Worm (Caenorhabditis elegans) whole organism, mixed stage, embryonic: ENCODE measurements around the gene lelo-4.

Source experiments
- ceh-83 ChIP-seq: fragments of 200-800 bp; sonication (Bioruptor generic); optimal IDR thresholded peaks from 2 replicates; lab custom pipeline; 2018; ENCODE audit warnings: mild to moderate bottlenecking, missing genetic modification characterization, missing compliant biosample characterization
- drap-1 ChIP-seq: fragments of 200-800 bp; sonication (Bioruptor generic); optimal IDR thresholded peaks from 3 replicates; lab custom pipeline; 2018; ENCODE audit warnings: mild to moderate bottlenecking, missing genetic modification characterization, missing compliant biosample characterization
- elt-1 ChIP-seq: sonication (generic microtip); optimal IDR thresholded peaks from 2 replicates; lab custom pipeline; 2017; ENCODE audit warnings: missing genetic modification characterization, mild to moderate bottlenecking, missing compliant biosample characterization, antibody characterized with exemption, moderate library complexity, borderline replicate concordance; ENCODE audit not compliant: insufficient read depth
- lsy-2 ChIP-seq: fragments of 150-350 bp; optimal IDR thresholded peaks from 2 replicates; lab custom pipeline; 2014; ENCODE audit warnings: missing biosample characterization, missing genetic modification characterization
- mep-1 ChIP-seq: fragments of 150-350 bp; optimal IDR thresholded peaks from 2 replicates; lab custom pipeline; 2017; ENCODE audit warnings: missing biosample characterization, missing genetic modification reagents, missing genetic modification characterization, inconsistent platforms
- nhr-28 ChIP-seq: fragments of 150-350 bp; optimal IDR thresholded peaks from 2 replicates; lab custom pipeline; 2014; ENCODE audit warnings: missing biosample characterization, missing genetic modification characterization
- snpc-4 ChIP-seq: fragments of 150-350 bp; optimal IDR thresholded peaks from 2 replicates; lab custom pipeline; 2014; ENCODE audit warnings: missing biosample characterization, missing genetic modification characterization

DNA sequence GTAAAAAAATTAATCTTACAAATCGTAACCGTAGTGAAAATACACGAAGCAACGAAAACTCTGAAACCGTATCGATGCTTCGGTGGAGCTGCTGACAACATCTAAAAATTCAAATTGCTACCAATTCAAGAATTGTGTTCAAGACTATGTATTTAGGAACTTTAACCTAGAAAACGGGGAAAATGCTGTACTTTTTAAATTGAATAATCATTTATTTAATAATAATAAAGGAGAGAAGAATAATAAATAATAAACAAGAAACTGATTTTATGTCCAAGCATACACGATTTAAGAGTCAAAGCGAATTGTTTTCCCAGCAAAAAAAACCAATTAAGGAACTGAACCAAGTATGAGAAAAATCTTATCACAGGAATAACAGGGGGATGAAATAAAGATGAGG is 45.1 kb upstream of the lelo-4 start, which contains the start of gene C25H3.17:
- TF ChIP-seq elt-1 (tag; lab: Kevin White, UChicago) (no peak), mep-1 (tag; lab: Kevin White, UChicago) (no peak), snpc-4 (no peak), drap-1 (GFP tag; lab: Kevin White, UChicago) (no peak), nhr-28 (tag; lab: Kevin White, UChicago) (no peak), lsy-2 (tag; lab: Kevin White, UChicago) (no peak), ceh-83 (GFP tag; lab: Kevin White, UChicago) (no peak)
